Worm (Caenorhabditis elegans) whole organism, early embryonic: ENCODE data around the gene pat-2.

ENCODE experiments used
- B0310.2 ChIP-seq: sonication (generic microtip); optimal IDR thresholded peaks from 2 replicates; lab custom pipeline; 2016; ENCODE audit warnings: mild to moderate bottlenecking, missing genetic modification characterization, missing compliant biosample characterization
- F13C5.2 ChIP-seq: sonication (generic microtip); optimal IDR thresholded peaks from 2 replicates; lab custom pipeline; 2017; ENCODE audit warnings: mild to moderate bottlenecking, missing genetic modification characterization, inconsistent platforms, missing compliant biosample characterization
- ceh-36 ChIP-seq: sonication (generic microtip); optimal IDR thresholded peaks from 2 replicates; lab custom pipeline; 2016; ENCODE audit warnings: missing genetic modification characterization, inconsistent platforms, missing compliant biosample characterization
- flt-1 ChIP-seq: fragments of 200-800 bp; sonication (Bioruptor generic); IDR thresholded peaks from 2 replicates; pipeline ENCODE4 v1.3.6; 2022; ENCODE audit warnings: missing genetic modification characterization, missing compliant biosample characterization
- hmg-4 ChIP-seq: fragments of 200-800 bp; sonication (Bioruptor generic); optimal IDR thresholded peaks from 2 replicates; lab custom pipeline; 2018; ENCODE audit warnings: mild to moderate bottlenecking, missing genetic modification characterization, missing compliant biosample characterization
- hnd-1 ChIP-seq: sonication (generic microtip); optimal IDR thresholded peaks from 2 replicates; lab custom pipeline; 2016; ENCODE audit warnings: missing genetic modification characterization, missing compliant biosample characterization
- scrt-1 ChIP-seq: fragments of 200-800 bp; sonication (Bioruptor generic); IDR thresholded peaks from 2 replicates; pipeline ENCODE4 v1.3.6; 2022; ENCODE audit warnings: missing genetic modification characterization, missing compliant biosample characterization

ce11 chrIII:8849507-8849906 lies 30.8 kb downstream of the pat-2 start, which contains the start of gene F44E2.8:
- TF ChIP-seq B0310.2 (tag; lab: Kevin White, UChicago) (no peak), scrt-1 (GFP tag; lab: Robert Waterston, UW) (no peak), ceh-36 (tag; lab: Kevin White, UChicago) (no peak), F13C5.2 (tag; lab: Kevin White, UChicago) (no peak), hmg-4 (GFP tag; lab: Kevin White, UChicago) (no peak), flt-1 (GFP tag; lab: Robert Waterston, UW) (no peak), hnd-1 (tag; lab: Kevin White, UChicago) (no peak)
